Worm (Caenorhabditis elegans) whole organism, L3 larva: ENCODE results near the gene rsd-2.

Experiments used
- R02D3.7 ChIP-seq: fragments of 150-350 bp; optimal IDR thresholded peaks from 2 replicates; lab custom pipeline; 2014; ENCODE audit warnings: missing biosample characterization, missing genetic modification characterization
- ZK546.5 ChIP-seq: sonication (generic microtip); optimal IDR thresholded peaks from 2 replicates; lab custom pipeline; 2017; ENCODE audit warnings: missing biosample characterization, missing genetic modification characterization
- aly-2 ChIP-seq: fragments of 150-350 bp; optimal IDR thresholded peaks from 2 replicates; lab custom pipeline; 2014; ENCODE audit warnings: missing biosample characterization, missing genetic modification characterization
- ama-1 ChIP-seq: fragments of 150-350 bp; optimal IDR thresholded peaks from 2 replicates; lab custom pipeline; 2018
- ceh-16 ChIP-seq: sonication (generic microtip); optimal IDR thresholded peaks from 2 replicates; lab custom pipeline; 2017; ENCODE audit warnings: missing biosample characterization, missing genetic modification characterization
- ceh-28 ChIP-seq: fragments of 150-350 bp; optimal IDR thresholded peaks from 2 replicates; lab custom pipeline; 2014; ENCODE audit warnings: missing biosample characterization, missing genetic modification reagents, missing genetic modification characterization
- ceh-9 ChIP-seq: sonication (generic microtip); optimal IDR thresholded peaks from 2 replicates; lab custom pipeline; 2018; ENCODE audit warnings: missing biosample characterization, missing genetic modification characterization
- daf-12 ChIP-seq: fragments of 150-350 bp; optimal IDR thresholded peaks from 2 replicates; lab custom pipeline; 2014; ENCODE audit warnings: missing biosample characterization, missing genetic modification reagents, missing genetic modification characterization
- egl-27 ChIP-seq: sonication (generic microtip); optimal IDR thresholded peaks from 4 replicates; lab custom pipeline; 2017; ENCODE audit warnings: missing biosample characterization, missing genetic modification reagents, missing genetic modification characterization
- elt-1 ChIP-seq: fragments of 150-350 bp; optimal IDR thresholded peaks from 2 replicates; lab custom pipeline; 2014; ENCODE audit warnings: missing biosample characterization, missing genetic modification characterization
- elt-2 ChIP-seq: sonication (generic microtip); optimal IDR thresholded peaks from 2 replicates; lab custom pipeline; 2016; ENCODE audit warnings: missing genetic modification reagents, mild to moderate bottlenecking, missing genetic modification characterization, missing compliant biosample characterization
- elt-3 ChIP-seq, 3 experiments: fragments of 150-350 bp in 1 of 3; sonication (generic microtip) in 2 of 3; optimal IDR thresholded peaks; 2 replicates in 2 of 3; 4 replicates in 1 of 3; lab custom pipeline; 2014 to 2017; ENCODE audit warnings: missing biosample characterization in 3 of 3, missing genetic modification characterization in 3 of 3
- eor-1 ChIP-seq, 2 experiments: fragments of 150-350 bp; optimal IDR thresholded peaks; 2 replicates each; lab custom pipeline; 2014 to 2018; ENCODE audit warnings: missing biosample characterization in 2 of 2, missing genetic modification characterization in 2 of 2
- fkh-10 ChIP-seq: sonication (generic microtip); optimal IDR thresholded peaks from 2 replicates; lab custom pipeline; 2017; ENCODE audit warnings: missing biosample characterization, missing genetic modification reagents, missing genetic modification characterization
- fkh-2 ChIP-seq: fragments of 150-350 bp; optimal IDR thresholded peaks from 2 replicates; lab custom pipeline; 2014; ENCODE audit warnings: missing biosample characterization, missing genetic modification reagents, missing genetic modification characterization
- fos-1 ChIP-seq: fragments of 150-350 bp; optimal IDR thresholded peaks from 2 replicates; lab custom pipeline; 2014; ENCODE audit warnings: missing biosample characterization, missing genetic modification characterization
- hmg-11 ChIP-seq: sonication (generic microtip); optimal IDR thresholded peaks from 2 replicates; lab custom pipeline; 2016; ENCODE audit warnings: missing genetic modification characterization, missing compliant biosample characterization
- jun-1 ChIP-seq: fragments of 150-350 bp; optimal IDR thresholded peaks from 2 replicates; lab custom pipeline; 2014; ENCODE audit warnings: missing biosample characterization, missing genetic modification reagents, missing genetic modification characterization
- lsy-12 ChIP-seq: sonication (generic microtip); optimal IDR thresholded peaks from 2 replicates; lab custom pipeline; 2016; ENCODE audit warnings: mild to moderate bottlenecking, missing genetic modification characterization, missing compliant biosample characterization
- mdl-1 ChIP-seq: fragments of 150-350 bp; optimal IDR thresholded peaks from 2 replicates; lab custom pipeline; 2014; ENCODE audit warnings: missing biosample characterization, missing genetic modification characterization
- nfya-1 ChIP-seq: sonication (generic microtip); optimal IDR thresholded peaks from 2 replicates; lab custom pipeline; 2017; ENCODE audit warnings: missing genetic modification characterization, mild to moderate bottlenecking, missing compliant biosample characterization, antibody characterized with exemption, moderate library complexity; ENCODE audit not compliant: insufficient read depth
- nhr-11 ChIP-seq: fragments of 150-350 bp; optimal IDR thresholded peaks from 2 replicates; lab custom pipeline; 2014; ENCODE audit warnings: missing biosample characterization, missing genetic modification characterization
- nhr-12 ChIP-seq: fragments of 150-350 bp; optimal IDR thresholded peaks from 2 replicates; lab custom pipeline; 2014; ENCODE audit warnings: missing biosample characterization, missing genetic modification characterization
- nhr-23 ChIP-seq: fragments of 150-350 bp; optimal IDR thresholded peaks from 2 replicates; lab custom pipeline; 2014; ENCODE audit warnings: missing biosample characterization, missing genetic modification reagents, missing genetic modification characterization
- nhr-25 ChIP-seq: sonication (generic microtip); optimal IDR thresholded peaks from 2 replicates; lab custom pipeline; 2017; ENCODE audit warnings: missing biosample characterization, missing genetic modification characterization
- nhr-67 ChIP-seq: fragments of 150-350 bp; optimal IDR thresholded peaks from 2 replicates; lab custom pipeline; 2014; ENCODE audit warnings: missing biosample characterization, missing genetic modification characterization
- pha-4 ChIP-seq: fragments of 150-350 bp; optimal IDR thresholded peaks from 2 replicates; lab custom pipeline; 2014; ENCODE audit warnings: missing biosample characterization, missing genetic modification reagents, missing genetic modification characterization
- pqm-1 ChIP-seq: fragments of 150-350 bp; optimal IDR thresholded peaks from 2 replicates; lab custom pipeline; 2017; ENCODE audit warnings: missing biosample characterization, missing genetic modification characterization, inconsistent platforms
- sea-2 ChIP-seq: fragments of 150-350 bp; sonication (generic microtip); optimal IDR thresholded peaks from 4 replicates; lab custom pipeline; 2014; ENCODE audit warnings: missing biosample characterization, missing genetic modification reagents, missing genetic modification characterization
- skn-1 ChIP-seq: fragments of 150-350 bp; optimal IDR thresholded peaks from 2 replicates; lab custom pipeline; 2014; ENCODE audit warnings: missing biosample characterization, missing genetic modification characterization
- tbx-2 ChIP-seq: sonication (generic microtip); optimal IDR thresholded peaks from 2 replicates; lab custom pipeline; 2016; ENCODE audit warnings: mild to moderate bottlenecking, missing genetic modification characterization, missing compliant biosample characterization
- unc-39 ChIP-seq: sonication (generic microtip); optimal IDR thresholded peaks from 4 replicates; lab custom pipeline; 2017; ENCODE audit warnings: missing biosample characterization, missing genetic modification characterization
- unc-62 ChIP-seq: fragments of 150-350 bp; sonication (generic microtip); optimal IDR thresholded peaks from 4 replicates; lab custom pipeline; 2014; ENCODE audit warnings: missing biosample characterization, missing genetic modification reagents, missing genetic modification characterization
- zag-1 ChIP-seq: fragments of 150-350 bp; optimal IDR thresholded peaks from 2 replicates; lab custom pipeline; 2014; ENCODE audit warnings: missing biosample characterization, missing genetic modification characterization
- ztf-11 ChIP-seq: fragments of 150-350 bp; optimal IDR thresholded peaks from 2 replicates; lab custom pipeline; 2014; ENCODE audit warnings: missing biosample characterization, missing genetic modification characterization
- ztf-4 ChIP-seq: fragments of 150-350 bp; optimal IDR thresholded peaks from 2 replicates; lab custom pipeline; 2014; ENCODE audit warnings: missing biosample characterization, missing genetic modification characterization

Gene rsd-2

ce11 chrIV:13493719-13494118, 46.3 kb downstream of the rsd-2 start:
- TF ChIP-seq skn-1 (tag; lab: Kevin White, UChicago) (no peak), elt-2 (tag; lab: Kevin White, UChicago) (no peak), nhr-12 (tag; lab: Kevin White, UChicago) (no peak), hmg-11 (tag; lab: Kevin White, UChicago) (no peak), fkh-10 (GFP tag; lab: Kevin White, UChicago) (no peak), pqm-1 (tag; lab: Kevin White, UChicago) (no peak), ztf-4 (tag; lab: Kevin White, UChicago) (no peak), elt-1 (tag; lab: Kevin White, UChicago) (no peak)

ce11 chrIV:13492271-13492670, 47.8 kb downstream of the rsd-2 start, which contains the start of gene Y45F10A.7:
Y45F10A.7 (plus strand) TSS chrIV:13492571.
- TF ChIP-seq unc-39 (tag; lab: Kevin White, UChicago) (no peak), ceh-28 (tag; lab: Kevin White, UChicago) (no peak), ceh-9 (tag; lab: Kevin White, UChicago) (no peak), ZK546.5 (no peak), elt-2 (tag; lab: Kevin White, UChicago) (no peak), nhr-25 (tag; lab: Kevin White, UChicago) (no peak), aly-2 (tag; lab: Kevin White, UChicago) (no peak), lsy-12 (tag; lab: Kevin White, UChicago) (no peak), unc-62 (no peak), pha-4 (tag; lab: Kevin White, UChicago) (no peak), ztf-11 (no peak), tbx-2 (tag; lab: Kevin White, UChicago) (no peak), nhr-11 (no peak), fkh-10 (GFP tag; lab: Kevin White, UChicago) (no peak), jun-1 (tag; lab: Kevin White, UChicago) (no peak), daf-12 (no peak), ama-1 (lab: Kevin White, UChicago) (no peak), hmg-11 (tag; lab: Kevin White, UChicago) (no peak), zag-1 (tag; lab: Kevin White, UChicago) (no peak)

- TF ChIP-seq nfya-1 (tag; lab: Kevin White, UChicago) (peak; percentile 89), egl-27 (tag; lab: Kevin White, UChicago) (no peak)
These were observed 52.5 kb downstream of the rsd-2 start for ce11 chrIV:13487596-13487995.

ce11 chrIV:13487019-13487418, 53.0 kb downstream of the rsd-2 start:
- TF ChIP-seq eor-1 (tag; optimal IDR thresholded peaks at IDR 0.05; lab: Kevin White, UChicago) (no peak), tbx-2 (tag; lab: Kevin White, UChicago) (no peak), nhr-25 (tag; lab: Kevin White, UChicago) (no peak), skn-1 (tag; lab: Kevin White, UChicago) (no peak), mdl-1 (no peak), nfya-1 (tag; lab: Kevin White, UChicago) (no peak), ceh-16 (tag; lab: Kevin White, UChicago) (no peak), fos-1 (tag; lab: Kevin White, UChicago) (no peak), elt-2 (tag; lab: Kevin White, UChicago) (no peak), unc-39 (tag; lab: Kevin White, UChicago) (no peak), pqm-1 (tag; lab: Kevin White, UChicago) (no peak), nhr-12 (tag; lab: Kevin White, UChicago) (no peak), ceh-28 (tag; lab: Kevin White, UChicago) (no peak), jun-1 (tag; lab: Kevin White, UChicago) (no peak), elt-3 (tag; optimal IDR thresholded peaks at IDR 0.05; lab: Kevin White, UChicago) (no peak), fkh-2 (tag; lab: Kevin White, UChicago) (no peak), nhr-23 (no peak), nhr-67 (tag; lab: Kevin White, UChicago) (no peak), R02D3.7 (tag; lab: Kevin White, UChicago) (no peak), sea-2 (no peak)
